Fruit fly (Drosophila melanogaster): Measurements from ENCODE around the gene CG15478.

Gene CG15478

dm6 chrX:7698000-7698896 is 19.5 kb downstream of the CG15478 start (continued):
- peak; percentile 93 for TF ChIP-seq achi (GFP tag; optimal IDR thresholded peaks at IDR 0.05)
- peak; percentile 86 to 90 for TF ChIP-seq ss (GFP tag; optimal IDR thresholded peaks at IDR 0.05)
- TF ChIP-seq svp (GFP tag): peak; percentile 99
- TF ChIP-seq CG11294 (GFP tag; IDR thresholded peaks at IDR 0.05): peak; percentile 92
- peak; percentile 96 for TF ChIP-seq CG31627 (GFP tag; optimal IDR thresholded peaks at IDR 0.05)
- peak; percentile 95 for TF ChIP-seq pdm3 (GFP tag; optimal IDR thresholded peaks at IDR 0.05)
- peak; percentile 95 for TF ChIP-seq Gug (GFP tag; IDR thresholded peaks at IDR 0.05)
- TF ChIP-seq fd59A (GFP tag; optimal IDR thresholded peaks at IDR 0.05): peak; percentile 82
- TF ChIP-seq CG3919 (GFP tag; optimal IDR thresholded peaks at IDR 0.05): peak; percentile 92
- peak; percentile 96 for TF ChIP-seq CG6163 (GFP tag; IDR thresholded peaks at IDR 0.05)
- peak; percentile 90 for TF ChIP-seq Eip93F (GFP tag; optimal IDR thresholded peaks at IDR 0.05)
- peak; percentile 89 for TF ChIP-seq CG10669 (GFP tag; optimal IDR thresholded peaks at IDR 0.05)
- TF ChIP-seq fkh (GFP tag; optimal IDR thresholded peaks at IDR 0.05): peak; percentile 78
- TF ChIP-seq acj6 (GFP tag; optimal IDR thresholded peaks at IDR 0.05): peak; percentile 93
- TF ChIP-seq Eip75B (GFP tag; optimal IDR thresholded peaks at IDR 0.05): peak; percentile 94
- peak; percentile 97 for TF ChIP-seq cyc (GFP tag; optimal IDR thresholded peaks at IDR 0.05)
- TF ChIP-seq CG6808 (GFP tag; optimal IDR thresholded peaks at IDR 0.05): peak; percentile 86
- peak; percentile 96 for TF ChIP-seq Hr39 (GFP tag; optimal IDR thresholded peaks at IDR 0.05)
- TF ChIP-seq Eip78C (GFP tag): peak; percentile 98
- TF ChIP-seq salr (GFP tag; optimal IDR thresholded peaks at IDR 0.05): peak; percentile 68 to 91
- TF ChIP-seq net (GFP tag; optimal IDR thresholded peaks at IDR 0.05): peak; percentile 92
- peak; percentile 15 for TF ChIP-seq fd85E (GFP tag; optimal IDR thresholded peaks at IDR 0.05)
- TF ChIP-seq eg (GFP tag; IDR thresholded peaks at IDR 0.05): peak; percentile 98
- TF ChIP-seq CG3032 (tag; optimal IDR thresholded peaks at IDR 0.05): peak; percentile 90
- peak; percentile 84 for TF ChIP-seq CG16779 (tag; optimal IDR thresholded peaks at IDR 0.05)
- peak; percentile 97 for TF ChIP-seq Smox (GFP tag; optimal IDR thresholded peaks at IDR 0.05)
- peak; percentile 92 for TF ChIP-seq CG4318 (GFP tag; optimal IDR thresholded peaks at IDR 0.05)
- TF ChIP-seq CG34406 (GFP tag; optimal IDR thresholded peaks at IDR 0.05): peak; percentile 95
- TF ChIP-seq Blimp-1 (GFP tag; optimal IDR thresholded peaks at IDR 0.05): peak; percentile 92
- peak; percentile 97 for TF ChIP-seq CG32006 (GFP tag; optimal IDR thresholded peaks at IDR 0.05)

- TF ChIP-seq CG6792 (GFP tag; optimal IDR thresholded peaks at IDR 0.05) (peak; percentile 92), Sox15 (GFP tag; optimal IDR thresholded peaks at IDR 0.05) (peak; percentile 84), fkh (GFP tag; optimal IDR thresholded peaks at IDR 0.05) (peak; percentile 93), spab (GFP tag; optimal IDR thresholded peaks at IDR 0.05) (peak; percentile 86), CG16779 (tag; optimal IDR thresholded peaks at IDR 0.05) (peak; percentile 83), Ets21C (GFP tag; optimal IDR thresholded peaks at IDR 0.05) (peak; percentile 90), CG6808 (GFP tag; optimal IDR thresholded peaks at IDR 0.05) (peak; percentile 90), Sox14 (GFP tag; optimal IDR thresholded peaks at IDR 0.05) (peak; percentile 96), Hr4 (GFP tag; optimal IDR thresholded peaks at IDR 0.05) (peak; percentile 94), ss (GFP tag; optimal IDR thresholded peaks at IDR 0.05) (peak; percentile 87 to 96), vri (GFP tag; optimal IDR thresholded peaks at IDR 0.05) (peak; percentile 93), CG6854 (GFP tag; optimal IDR thresholded peaks at IDR 0.05) (peak; percentile 83), CG4318 (GFP tag; optimal IDR thresholded peaks at IDR 0.05) (peak; percentile 91), CG1621 (tag; optimal IDR thresholded peaks at IDR 0.05) (peak; percentile 87), CG6163 (GFP tag; IDR thresholded peaks at IDR 0.05) (peak; percentile 93), CG34406 (GFP tag; optimal IDR thresholded peaks at IDR 0.05) (peak; percentile 91), Eip93F (GFP tag; optimal IDR thresholded peaks at IDR 0.05) (peak; percentile 87), svp (GFP tag) (peak; percentile 96), OdsH (GFP tag; optimal IDR thresholded peaks at IDR 0.05) (peak; percentile 96), cyc (GFP tag; optimal IDR thresholded peaks at IDR 0.05) (peak; percentile 94), Blimp-1 (GFP tag; optimal IDR thresholded peaks at IDR 0.05) (peak; percentile 86), fd59A (GFP tag; optimal IDR thresholded peaks at IDR 0.05) (peak; percentile 90), Smox (GFP tag; optimal IDR thresholded peaks at IDR 0.05) (peak; percentile 95), CG9139 (GFP tag; optimal IDR thresholded peaks at IDR 0.05) (peak; percentile 78), CG10669 (GFP tag; optimal IDR thresholded peaks at IDR 0.05) (peak; percentile 90), Lpt (GFP tag; optimal IDR thresholded peaks at IDR 0.05) (peak; percentile 94), salr (GFP tag; optimal IDR thresholded peaks at IDR 0.05) (peak; percentile 75 to 93), CG8319 (GFP tag; optimal IDR thresholded peaks at IDR 0.05) (peak; percentile 80), Hr39 (GFP tag; optimal IDR thresholded peaks at IDR 0.05) (peak; percentile 95)
Observed at dm6 chrX:7696711-7697654, 20.7 kb downstream of the CG15478 start.

All from whole organism, prepupa.